Fruit fly (Drosophila melanogaster): ENCODE measurements around the gene CG2278.
A peak's percentile ranks its signal among the peaks of the same experiment; 100 is the strongest.

The CG2278 gene

DNA sequence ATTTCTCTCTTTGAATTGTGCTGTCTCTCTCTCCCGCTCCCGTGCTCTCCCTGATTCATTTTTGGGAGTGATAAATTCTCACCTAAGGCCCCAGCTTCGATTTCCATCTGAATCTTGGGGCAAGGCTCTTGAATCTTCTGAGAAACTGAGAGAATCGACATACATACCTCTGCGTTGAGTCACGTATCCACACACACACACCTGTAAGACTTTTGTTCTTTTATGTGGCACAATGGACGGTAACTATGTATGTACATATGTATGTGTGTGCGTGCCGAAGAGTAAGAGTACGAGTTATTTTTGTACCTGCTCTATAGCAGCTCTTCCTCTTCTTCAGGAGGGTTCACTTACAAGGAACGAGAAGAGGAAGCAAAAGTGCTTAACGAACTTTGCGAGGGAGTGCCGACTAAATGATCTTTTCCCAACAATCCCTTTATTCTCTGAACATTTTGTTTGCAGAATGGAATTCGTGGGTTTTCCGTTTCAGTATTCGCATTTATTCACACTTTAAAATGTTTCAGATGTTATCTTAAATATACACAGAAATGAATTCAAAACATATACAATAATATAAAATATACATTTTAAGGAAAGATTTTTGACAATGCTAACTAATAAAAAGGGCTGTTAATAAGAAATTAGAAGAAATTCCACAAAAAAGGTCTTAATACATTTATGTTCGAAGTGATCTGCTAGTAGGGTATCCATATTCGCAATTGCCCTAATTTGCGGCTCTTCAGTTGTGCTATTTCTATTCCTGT, 45.2 kb upstream of the CG2278 start (continued):
- TF ChIP-seq Ets96B (tag; optimal IDR thresholded peaks at IDR 0.05) = peak; percentile 81
- peak; percentile 71 for TF ChIP-seq spab (GFP tag; optimal IDR thresholded peaks at IDR 0.05)
- TF ChIP-seq Blimp-1 (GFP tag; optimal IDR thresholded peaks at IDR 0.05) = no peak
- no peak for TF ChIP-seq Hr4 (GFP tag; optimal IDR thresholded peaks at IDR 0.05)
- no peak for TF ChIP-seq svp (GFP tag)
- TF ChIP-seq CG10631 (GFP tag; optimal IDR thresholded peaks at IDR 0.05) = peak; percentile 78
- no peak for TF ChIP-seq fkh (GFP tag; optimal IDR thresholded peaks at IDR 0.05)
- peak; percentile 76 for TF ChIP-seq CG10669 (GFP tag; optimal IDR thresholded peaks at IDR 0.05)
- TF ChIP-seq Hr38 (GFP tag; optimal IDR thresholded peaks at IDR 0.05) = no peak
- peak; percentile 4 for TF ChIP-seq Lpt (GFP tag; optimal IDR thresholded peaks at IDR 0.05)
- TF ChIP-seq OdsH (GFP tag; optimal IDR thresholded peaks at IDR 0.05) = peak; percentile 64
- peak; percentile 43 for TF ChIP-seq CG6792 (GFP tag; optimal IDR thresholded peaks at IDR 0.05)
- TF ChIP-seq topi (GFP tag; optimal IDR thresholded peaks at IDR 0.05) = peak; percentile 39

DNA sequence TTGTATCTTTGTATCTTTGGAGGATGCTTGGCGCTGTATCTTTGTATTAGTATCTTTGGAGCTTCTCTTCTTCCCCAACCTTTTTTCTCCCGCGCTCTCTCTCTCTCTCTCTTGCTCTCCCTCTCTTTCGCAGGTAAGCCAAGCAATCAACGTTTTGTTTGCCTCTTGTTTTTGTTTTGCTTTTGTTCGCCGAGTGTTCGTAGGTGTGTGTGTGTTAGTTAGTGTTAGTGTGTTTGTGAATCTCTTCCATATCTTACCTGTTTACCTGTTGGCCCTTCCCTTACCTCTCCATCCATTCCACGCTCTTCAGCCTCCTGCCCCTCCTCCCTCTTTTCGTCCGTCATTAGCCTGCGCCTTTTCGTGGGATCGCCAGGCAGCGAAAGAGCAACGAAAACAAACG, 44.0 kb upstream of the CG2278 start:
- TF ChIP-seq CG3919 (GFP tag; optimal IDR thresholded peaks at IDR 0.05) (peak; percentile 13), fkh (GFP tag; optimal IDR thresholded peaks at IDR 0.05) (peak; percentile 39), Eip78C (GFP tag) (peak; percentile 77), ss (GFP tag; optimal IDR thresholded peaks at IDR 0.05) (peak; percentile 50 to 68), dsx (GFP tag; optimal IDR thresholded peaks at IDR 0.05; ENCODE audit: poor library complexity, severe bottlenecking) (peak; percentile 66), CG9139 (GFP tag; optimal IDR thresholded peaks at IDR 0.05) (peak; percentile 52), fd59A (GFP tag; optimal IDR thresholded peaks at IDR 0.05) (peak; percentile 8), fd85E (GFP tag; optimal IDR thresholded peaks at IDR 0.05) (no peak), Blimp-1 (GFP tag; optimal IDR thresholded peaks at IDR 0.05) (peak; percentile 28), Lpt (GFP tag; optimal IDR thresholded peaks at IDR 0.05) (peak; percentile 65), pdm3 (GFP tag; optimal IDR thresholded peaks at IDR 0.05) (no peak), CG1621 (tag; optimal IDR thresholded peaks at IDR 0.05) (peak; percentile 51), net (GFP tag; optimal IDR thresholded peaks at IDR 0.05) (no peak), Ets96B (tag; optimal IDR thresholded peaks at IDR 0.05) (peak; percentile 15), CG8119 (GFP tag; IDR thresholded peaks at IDR 0.05) (no peak), CG6163 (GFP tag; IDR thresholded peaks at IDR 0.05) (peak; percentile 57; the same call in 2 of the 3 replicates), CG6808 (GFP tag; optimal IDR thresholded peaks at IDR 0.05) (peak; percentile 35)

dm6 chrX:8211731-8212468, 41.8 kb upstream of the CG2278 start:
- peak; percentile 56 for TF ChIP-seq acj6 (GFP tag; optimal IDR thresholded peaks at IDR 0.05)
- TF ChIP-seq fkh (GFP tag; optimal IDR thresholded peaks at IDR 0.05) = no peak
- peak; percentile 57 for TF ChIP-seq pdm3 (GFP tag; optimal IDR thresholded peaks at IDR 0.05)
- peak; percentile 17 for TF ChIP-seq esn (GFP tag; optimal IDR thresholded peaks at IDR 0.05)
- no peak for TF ChIP-seq CG7368 (GFP tag; optimal IDR thresholded peaks at IDR 0.05)
- TF ChIP-seq CG8632 (GFP tag; optimal IDR thresholded peaks at IDR 0.05) = peak; percentile 22
- peak; percentile 52; the same call in 2 of the 3 replicates for TF ChIP-seq eg (GFP tag; IDR thresholded peaks at IDR 0.05)
- TF ChIP-seq Eip93F (GFP tag; optimal IDR thresholded peaks at IDR 0.05) = no peak
- TF ChIP-seq CG15336 (GFP tag; IDR thresholded peaks at IDR 0.05) = peak; percentile 54
- TF ChIP-seq CG6276 (GFP tag; optimal IDR thresholded peaks at IDR 0.05) = peak; percentile 41
- peak; percentile 13 for TF ChIP-seq CG16779 (tag; optimal IDR thresholded peaks at IDR 0.05)
- TF ChIP-seq svp (GFP tag) = peak; percentile 6
- peak; percentile 27 for TF ChIP-seq CG9139 (GFP tag; optimal IDR thresholded peaks at IDR 0.05)
- TF ChIP-seq CG10631 (GFP tag; optimal IDR thresholded peaks at IDR 0.05) = peak; percentile 70
- TF ChIP-seq CG31627 (GFP tag; optimal IDR thresholded peaks at IDR 0.05) = no peak
- peak; percentile 77 for TF ChIP-seq CG3032 (tag; optimal IDR thresholded peaks at IDR 0.05)
- peak; percentile 60 for TF ChIP-seq CG1621 (tag; optimal IDR thresholded peaks at IDR 0.05)
- no peak for TF ChIP-seq Met (GFP tag; optimal IDR thresholded peaks at IDR 0.05)
- no peak for TF ChIP-seq cyc (GFP tag; optimal IDR thresholded peaks at IDR 0.05)
- TF ChIP-seq OdsH (GFP tag; optimal IDR thresholded peaks at IDR 0.05) = peak; percentile 50
- peak; percentile 47 for TF ChIP-seq dac (GFP tag; optimal IDR thresholded peaks at IDR 0.05)
- TF ChIP-seq Sox14 (GFP tag; optimal IDR thresholded peaks at IDR 0.05) = peak; percentile 59
- TF ChIP-seq spab (GFP tag; optimal IDR thresholded peaks at IDR 0.05) = peak; percentile 64
- TF ChIP-seq Ets96B (tag; optimal IDR thresholded peaks at IDR 0.05) = peak; percentile 77
- peak; percentile 47 for TF ChIP-seq Eip75B (GFP tag; optimal IDR thresholded peaks at IDR 0.05)
- TF ChIP-seq vri (GFP tag; optimal IDR thresholded peaks at IDR 0.05) = no peak
- TF ChIP-seq Smox (GFP tag; optimal IDR thresholded peaks at IDR 0.05) = peak; percentile 14
